Fruit fly (Drosophila melanogaster): ENCODE measurements around the gene Hmgcr.

Gene Hmgcr

dm6 chr3R:23734573-23735404 is 1.7 kb downstream of the Hmgcr start:
- TF ChIP-seq CG17801 (GFP tag; optimal IDR thresholded peaks at IDR 0.05; ENCODE audit: partially characterized antibody): no peak

- TF ChIP-seq CG17801 (GFP tag; optimal IDR thresholded peaks at IDR 0.05; ENCODE audit: partially characterized antibody): no peak
Measured at dm6 chr3R:23735648-23736047, 2.5 kb downstream of the Hmgcr start.

dm6 chr3R:23736365-23736764 is 3.2 kb downstream of the Hmgcr start:
- TF ChIP-seq CG17801 (GFP tag; optimal IDR thresholded peaks at IDR 0.05; ENCODE audit: partially characterized antibody): no peak

dm6 chr3R:23737676-23738574 is 4.8 kb downstream of the Hmgcr start:
- no peak for TF ChIP-seq CG17801 (GFP tag; optimal IDR thresholded peaks at IDR 0.05; ENCODE audit: partially characterized antibody)

- TF ChIP-seq CG17801 (GFP tag; optimal IDR thresholded peaks at IDR 0.05; ENCODE audit: partially characterized antibody): no peak
Measured at dm6 chr3R:23740968-23741367, 7.8 kb downstream of the Hmgcr start.

- no peak for TF ChIP-seq CG17801 (GFP tag; optimal IDR thresholded peaks at IDR 0.05; ENCODE audit: partially characterized antibody)
Measured at dm6 chr3R:23747446-23747845, 14.3 kb downstream of the Hmgcr start.

- peak; percentile 59 for TF ChIP-seq CG17801 (GFP tag; optimal IDR thresholded peaks at IDR 0.05; ENCODE audit: partially characterized antibody)
Measured at dm6 chr3R:23752728-23753127, 19.6 kb downstream of the Hmgcr start, which contains the start of the genes RanBP3 and Rpt5. Gene RanBP3, minus strand, starts transcription at chr3R:23752834. Gene Rpt5, plus strand, starts transcription at chr3R:23752876.

dm6 chr3R:23757912-23758607 is 24.9 kb downstream of the Hmgcr start, which contains the start of the genes PTPMT1 and Hrd3:
Gene PTPMT1, plus strand, starts transcription at chr3R:23758339.
Gene Hrd3, minus strand, starts transcription at chr3R:23758557.
- peak; percentile 95 for TF ChIP-seq CG17801 (GFP tag; optimal IDR thresholded peaks at IDR 0.05; ENCODE audit: partially characterized antibody)

dm6 chr3R:23760219-23761018 is 27.3 kb downstream of the Hmgcr start, which contains the start of gene SdhD:
Gene SdhD, minus strand, starts transcription at chr3R:23760600.
- peak; percentile 46 for TF ChIP-seq CG17801 (GFP tag; optimal IDR thresholded peaks at IDR 0.05; ENCODE audit: partially characterized antibody)

- TF ChIP-seq CG17801 (GFP tag; optimal IDR thresholded peaks at IDR 0.05; ENCODE audit: partially characterized antibody): no peak
Measured at dm6 chr3R:23763015-23763414, 29.9 kb downstream of the Hmgcr start, which contains the start of gene udt. Gene udt, minus strand, starts transcription at chr3R:23763263.

- no peak for TF ChIP-seq CG17801 (GFP tag; optimal IDR thresholded peaks at IDR 0.05; ENCODE audit: partially characterized antibody)
Measured at dm6 chr3R:23763622-23764273, 30.6 kb downstream of the Hmgcr start, which contains the start of gene Lsd-1. Gene Lsd-1, plus strand, starts transcription at chr3R:23763857.

- peak; percentile 64 for TF ChIP-seq CG17801 (GFP tag; optimal IDR thresholded peaks at IDR 0.05; ENCODE audit: partially characterized antibody)
Measured at dm6 chr3R:23767417-23767853, 34.3 kb downstream of the Hmgcr start, which contains the start of the genes CG10214 and CG10375. Gene CG10214, minus strand, starts transcription at chr3R:23767488. Gene CG10375, plus strand, starts transcription at chr3R:23767712.

- peak; percentile 94 for TF ChIP-seq CG17801 (GFP tag; optimal IDR thresholded peaks at IDR 0.05; ENCODE audit: partially characterized antibody)
Measured at dm6 chr3R:23772808-23773207, 39.7 kb downstream of the Hmgcr start, which contains the start of gene tst. Gene tst, minus strand, starts transcription at chr3R:23772859.
